Worm (Caenorhabditis elegans) whole organism, L4/young adult: ENCODE measurements around the gene T07D4.5.

ENCODE experiments used
- W03F9.2 ChIP-seq: fragments of 150-350 bp; optimal IDR thresholded peaks from 2 replicates; lab custom pipeline; 2014; ENCODE audit warnings: missing biosample characterization, missing genetic modification characterization
- dao-5 ChIP-seq: sonication (generic microtip); optimal IDR thresholded peaks from 2 replicates; lab custom pipeline; 2016; ENCODE audit warnings: missing genotype, missing genetic modification characterization, moderate library complexity, missing compliant biosample characterization
- him-1 ChIP-seq: sonication (generic microtip); optimal IDR thresholded peaks from 2 replicates; lab custom pipeline; 2016; ENCODE audit warnings: missing genotype, missing genetic modification reagents, missing genetic modification characterization, missing compliant biosample characterization

DNA sequence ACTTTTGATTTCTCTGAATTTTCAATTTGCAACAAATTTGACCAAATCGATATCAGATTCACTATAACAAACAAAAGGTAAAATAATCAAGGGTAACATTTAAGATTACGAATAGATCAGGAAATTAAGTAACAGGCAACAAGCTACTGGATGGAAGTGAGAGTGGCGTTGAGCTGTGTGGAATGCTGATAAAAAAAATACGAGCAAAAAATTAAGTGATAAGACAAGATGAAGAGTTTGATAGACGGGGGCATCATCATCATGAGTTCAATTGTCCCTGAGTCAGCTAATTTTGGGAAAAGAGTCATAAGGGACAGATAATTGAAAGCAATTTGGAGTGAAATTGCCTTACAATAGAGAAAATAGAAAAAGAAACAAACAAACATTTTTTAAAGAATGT is 17.3 kb downstream of the T07D4.5 start:
- TF ChIP-seq him-1 (tag; lab: Kevin White, UChicago) (no peak), dao-5 (tag; lab: Kevin White, UChicago) (no peak), W03F9.2 (no peak)
